Fruit fly (Drosophila melanogaster) S2 (cell line): ENCODE results near the gene Ist1.

Source experiments
- CG8478 ChIP-seq: fragments of >200 bp; optimal IDR thresholded peaks from 2 replicates; lab custom pipeline; 2018
- CTCF ChIP-seq, 2 experiments: fragments of >200 bp; optimal IDR thresholded peaks; 2 replicates each; lab custom pipeline; 2018

- TF ChIP-seq CTCF (optimal IDR thresholded peaks at IDR 0.05; lab: Kevin White, UChicago) (no peak), CG8478 (no peak)
Measured at dm6 chr3L:6719392-6719889, 36.9 kb downstream of the Ist1 start, which contains the start of gene ple.
